Fruit fly (Drosophila melanogaster) whole organism, adult: Measurements from ENCODE around the gene ND-B16.6.

Source experiments
- CG14711 ChIP-seq: fragments of 200-800 bp; sonication (Bioruptor generic); optimal IDR thresholded peaks from 2 replicates; lab custom pipeline; 2018; ENCODE audit warnings: missing biosample characterization, mild to moderate bottlenecking, missing genetic modification characterization, moderate library complexity
- CG1620 ChIP-seq: fragments of 200-800 bp; sonication (Bioruptor generic); optimal IDR thresholded peaks from 2 replicates; lab custom pipeline; 2016; ENCODE audit warnings: missing biosample characterization, missing genetic modification characterization
- CG33017 ChIP-seq: fragments of 200-800 bp; sonication (Bioruptor generic); optimal IDR thresholded peaks from 2 replicates; lab custom pipeline; 2018; ENCODE audit warnings: missing biosample characterization, mild to moderate bottlenecking, missing genetic modification characterization, moderate library complexity
- CG5204 ChIP-seq: fragments of 200-800 bp; sonication (Bioruptor generic); optimal IDR thresholded peaks from 2 replicates; lab custom pipeline; 2016; ENCODE audit warnings: missing biosample characterization, missing genetic modification characterization
- CG7101 ChIP-seq: fragments of 200-800 bp; sonication (Bioruptor generic); optimal IDR thresholded peaks from 2 replicates; lab custom pipeline; 2018; ENCODE audit warnings: missing biosample characterization, mild to moderate bottlenecking, missing genetic modification characterization, moderate library complexity
- Hr96 ChIP-seq: fragments of 200-800 bp; sonication (Bioruptor generic); optimal IDR thresholded peaks from 2 replicates; lab custom pipeline; 2016; ENCODE audit warnings: missing biosample characterization, missing genetic modification characterization
- cnc ChIP-seq, 2 experiments: fragments of >200 bp; optimal IDR thresholded peaks; 2 replicates each; lab custom pipeline; 2017
- ovo ChIP-seq: fragments of 200-800 bp; sonication (Bioruptor generic); optimal IDR thresholded peaks from 2 replicates; lab custom pipeline; 2016; ENCODE audit warnings: missing biosample characterization, missing genetic modification characterization
- tj ChIP-seq: fragments of 200-800 bp; sonication (Bioruptor generic); optimal IDR thresholded peaks from 3 replicates; lab custom pipeline; 2017; ENCODE audit warnings: missing biosample characterization, mild to moderate bottlenecking, missing genetic modification characterization, moderate library complexity

DNA sequence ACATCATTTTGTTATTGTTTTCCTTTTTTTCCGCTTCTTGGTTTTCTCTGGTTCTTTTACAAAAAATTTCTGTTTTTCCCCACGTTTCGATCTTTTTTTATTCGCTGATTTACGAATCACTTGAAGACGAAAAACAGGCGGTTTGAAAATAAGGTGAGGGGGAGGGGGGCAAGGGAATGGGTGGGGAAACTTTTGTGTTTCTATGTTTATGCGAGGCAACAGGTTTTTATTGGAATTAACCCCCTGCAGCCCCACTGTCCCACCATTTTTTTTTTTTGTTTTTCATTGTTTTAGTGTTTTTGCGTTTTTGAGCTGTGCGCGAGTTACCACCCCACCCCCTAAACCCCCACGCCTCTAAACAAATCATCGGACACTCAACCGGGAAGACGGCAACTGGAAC, 15.3 kb downstream of the ND-B16.6 start:
- TF ChIP-seq tj (GFP tag; lab: Kevin White, UChicago) (no peak), CG7101 (tag; lab: Kevin White, UChicago) (no peak), CG1620 (no peak), cnc (optimal IDR thresholded peaks at IDR 0.05; lab: Kevin White, UChicago) (no peak), ovo (no peak), CG5204 (GFP tag; lab: Kevin White, UChicago) (no peak), CG33017 (tag; lab: Kevin White, UChicago) (no peak), CG14711 (tag; lab: Kevin White, UChicago) (no peak), Hr96 (GFP tag; lab: Kevin White, UChicago) (no peak)
